Worm (Caenorhabditis elegans): ENCODE data around the gene cdgs-1.

cdgs-1 gene

ce11 chrIV:7844333-7844973, 28.9 kb upstream of the cdgs-1 start (continued):
- TF ChIP-seq mdl-1 (tag; optimal IDR thresholded peaks at IDR 0.05) (peak in 1 of 2 experiments; percentile 38), hlh-11 (tag; optimal IDR thresholded peaks at IDR 0.05) (peak; percentile 85), saeg-2 (GFP tag; IDR thresholded peaks at IDR 0.05) (no peak), nhr-77 (tag; optimal IDR thresholded peaks at IDR 0.05) (peak; percentile 56), nhr-6 (tag; optimal IDR thresholded peaks at IDR 0.05) (no peak), ztf-7 (tag; optimal IDR thresholded peaks at IDR 0.05) (no peak), zag-1 (tag; optimal IDR thresholded peaks at IDR 0.05) (no peak), nhr-41 (GFP tag; IDR thresholded peaks at IDR 0.05) (0 out of 2 replicates have a peak, but pooled peaks have one; percentile 15), mep-1 (tag; optimal IDR thresholded peaks at IDR 0.05) (peak; percentile 39)

- TF ChIP-seq Y75B8A.6 (GFP tag; IDR thresholded peaks at IDR 0.05) = no peak
- TF ChIP-seq lsy-2 (tag; optimal IDR thresholded peaks at IDR 0.05) = no peak
- peak; percentile 90 for TF ChIP-seq pqm-1 (tag; optimal IDR thresholded peaks at IDR 0.05)
- 0 out of 2 replicates have a peak, but pooled peaks have one; percentile 35 for TF ChIP-seq tra-1 (GFP tag; IDR thresholded peaks at IDR 0.05)
- peak in 1 of 2 experiments; percentile 1 for TF ChIP-seq hif-1 (tag; optimal IDR thresholded peaks at IDR 0.05)
- peak; percentile 25 for TF ChIP-seq nhr-48 (tag; optimal IDR thresholded peaks at IDR 0.05)
- TF ChIP-seq ctbp-1 (GFP tag; IDR thresholded peaks at IDR 0.05) = no peak
- no peak for TF ChIP-seq lin-38 (GFP tag; IDR thresholded peaks at IDR 0.05)
- peak; percentile 59 for TF ChIP-seq dve-1 (tag; optimal IDR thresholded peaks at IDR 0.05; ENCODE audit: insufficient read depth)
- TF ChIP-seq lir-3 (tag; optimal IDR thresholded peaks at IDR 0.05) = no peak
- TF ChIP-seq nhr-11 (tag; optimal IDR thresholded peaks at IDR 0.05) = no peak
- TF ChIP-seq snpc-1.2 (GFP tag; IDR thresholded peaks at IDR 0.05) = no peak
- peak; percentile 73 for TF ChIP-seq php-3 (GFP tag; IDR thresholded peaks at IDR 0.05)
- TF ChIP-seq nhr-77 (tag; optimal IDR thresholded peaks at IDR 0.05) = peak; percentile 34
- TF ChIP-seq ama-1 (optimal IDR thresholded peaks at IDR 0.05) = no peak
- TF ChIP-seq aha-1 (tag) = peak; percentile 31
- no peak for TF ChIP-seq D1046.2 (GFP tag; IDR thresholded peaks at IDR 0.05)
- TF ChIP-seq daf-16 (GFP tag; optimal IDR thresholded peaks at IDR 0.05) = no peak
- TF ChIP-seq daf-16 (tag; optimal IDR thresholded peaks at IDR 0.05) = peak; percentile 94
- peak; percentile 78 for TF ChIP-seq dmd-6 (GFP tag; IDR thresholded peaks at IDR 0.05)
- TF ChIP-seq nhr-28 (tag; optimal IDR thresholded peaks at IDR 0.05) = peak; percentile 76
- TF ChIP-seq hlh-11 (tag; optimal IDR thresholded peaks at IDR 0.05) = peak; percentile 76
Measured at ce11 chrIV:7841218-7841617, 25.7 kb upstream of the cdgs-1 start.

- TF ChIP-seq Y5F2A.4 (GFP tag; optimal IDR thresholded peaks at IDR 0.05) (no peak), aha-1 (tag) (peak; percentile 27), lin-13 (GFP tag; optimal IDR thresholded peaks at IDR 0.05) (no peak), tag-97 (GFP tag; IDR thresholded peaks at IDR 0.05) (no peak), snpc-1.2 (GFP tag; IDR thresholded peaks at IDR 0.05) (no peak), daf-19 (GFP tag; conservative IDR thresholded peaks at IDR 0.05) (0 out of 2 replicates have a peak, but pooled peaks have one; percentile 14)
Measured at ce11 chrIV:7839923-7840322, 24.4 kb upstream of the cdgs-1 start.

- no peak for TF ChIP-seq nhr-28 (tag; optimal IDR thresholded peaks at IDR 0.05)
- TF ChIP-seq ceh-32 (tag; optimal IDR thresholded peaks at IDR 0.05; ENCODE audit: poor library complexity) = no peak
- TF ChIP-seq daf-16 (GFP tag; optimal IDR thresholded peaks at IDR 0.05) = no peak
- no peak for TF ChIP-seq daf-16 (tag; optimal IDR thresholded peaks at IDR 0.05)
- no peak for TF ChIP-seq egl-43 (GFP tag; IDR thresholded peaks at IDR 0.05)
- TF ChIP-seq mxl-3 (GFP tag; optimal IDR thresholded peaks at IDR 0.05) = no peak
- TF ChIP-seq nhr-76 (tag; optimal IDR thresholded peaks at IDR 0.05) = no peak
Measured at ce11 chrIV:7838426-7838825, 22.9 kb upstream of the cdgs-1 start, which contains the start of gene C06A6.7. Gene C06A6.7, minus strand, starts transcription at chrIV:7838526.

All from whole organism, L4 larva.